Worm (Caenorhabditis elegans) whole organism, early embryonic: ENCODE results near the gene Y17G9B.11.

Experiments used
- F13C5.2 ChIP-seq: sonication (generic microtip); optimal IDR thresholded peaks from 2 replicates; lab custom pipeline; 2017; ENCODE audit warnings: mild to moderate bottlenecking, missing genetic modification characterization, inconsistent platforms, missing compliant biosample characterization
- ama-1 ChIP-seq: fragments of 150-350 bp; optimal IDR thresholded peaks from 2 replicates; lab custom pipeline; 2014
- ceh-13 ChIP-seq: fragments of 200-800 bp; sonication (Bioruptor generic); optimal IDR thresholded peaks from 2 replicates; lab custom pipeline; 2018; ENCODE audit warnings: mild to moderate bottlenecking, missing genetic modification characterization, missing compliant biosample characterization
- flt-1 ChIP-seq: fragments of 200-800 bp; sonication (Bioruptor generic); IDR thresholded peaks from 2 replicates; pipeline ENCODE4 v1.3.6; 2022; ENCODE audit warnings: missing genetic modification characterization, missing compliant biosample characterization
- pes-1 ChIP-seq: fragments of 200-800 bp; sonication (Bioruptor generic); IDR thresholded peaks from 2 replicates; pipeline ENCODE4 v1.3.6; 2022; ENCODE audit warnings: missing genetic modification reagents, missing genetic modification characterization, missing compliant biosample characterization

- peak; percentile 84 for TF ChIP-seq flt-1 (GFP tag; lab: Robert Waterston, UW)
- TF ChIP-seq ama-1 (lab: Kevin White, UChicago), result no peak
- TF ChIP-seq ceh-13, result peak; percentile 63
- peak; percentile 99 for TF ChIP-seq F13C5.2 (tag; lab: Kevin White, UChicago)
- peak; percentile 81 for TF ChIP-seq pes-1
Measured at ce11 chrIV:4749728-4750278, 6.6 kb upstream of the Y17G9B.11 start, which contains the start of the genes rpl-20 and Y17G9B.5.
